Worm (Caenorhabditis elegans) whole organism, dauer: ENCODE measurements around the gene R08E5.1.

Experiments used
- unc-62 ChIP-seq: sonication (generic microtip); optimal IDR thresholded peaks from 2 replicates; lab custom pipeline; 2017; ENCODE audit warnings: missing biosample characterization, missing genetic modification reagents, missing genetic modification characterization

The R08E5.1 gene

ce11 chrV:3789770-3790169, 18.5 kb upstream of the R08E5.1 start, which contains the start of gene R08F11.7:
TSS of gene R08F11.7 (plus strand) at chrV:3790070.
- no peak for TF ChIP-seq unc-62 (GFP tag; lab: Kevin White, UChicago)

- no peak for TF ChIP-seq unc-62 (GFP tag; lab: Kevin White, UChicago)
These were observed 17.2 kb upstream of the R08E5.1 start for ce11 chrV:3788538-3788937.

ce11 chrV:3784167-3784734, 12.9 kb upstream of the R08E5.1 start, which contains the start of gene R08F11.1:
TSS of gene R08F11.1 (minus strand) at chrV:3784217.
- no peak for TF ChIP-seq unc-62 (GFP tag; lab: Kevin White, UChicago)

- no peak for TF ChIP-seq unc-62 (GFP tag; lab: Kevin White, UChicago)
These were observed 5.6 kb upstream of the R08E5.1 start for ce11 chrV:3776946-3777345.

- TF ChIP-seq unc-62 (GFP tag; lab: Kevin White, UChicago), result no peak
These were observed 4.8 kb upstream of the R08E5.1 start, which contains the start of gene cysl-3 for ce11 chrV:3776086-3776589. TSS of gene cysl-3 (minus strand) at chrV:3776136.

- no peak for TF ChIP-seq unc-62 (GFP tag; lab: Kevin White, UChicago)
These were observed 3.3 kb upstream of the R08E5.1 start for ce11 chrV:3774653-3775052.

- no peak for TF ChIP-seq unc-62 (GFP tag; lab: Kevin White, UChicago)
These were observed 2.3 kb upstream of the R08E5.1 start for ce11 chrV:3773618-3774017.

- TF ChIP-seq unc-62 (GFP tag; lab: Kevin White, UChicago), result no peak
These were observed 3.0 kb downstream of the R08E5.1 start, which contains the start of gene R08E5.4 for ce11 chrV:3768270-3768669. TSS of gene R08E5.4 (plus strand) at chrV:3768570.

- no peak for TF ChIP-seq unc-62 (GFP tag; lab: Kevin White, UChicago)
These were observed 4.4 kb downstream of the R08E5.1 start, which contains the start of gene Y39H10A.1 for ce11 chrV:3766904-3767303. TSS of gene Y39H10A.1 (plus strand) at chrV:3767204.

- TF ChIP-seq unc-62 (GFP tag; lab: Kevin White, UChicago), result no peak
These were observed 9.5 kb downstream of the R08E5.1 start for ce11 chrV:3761829-3762228.

- no peak for TF ChIP-seq unc-62 (GFP tag; lab: Kevin White, UChicago)
These were observed 10.5 kb downstream of the R08E5.1 start, which contains the start of gene oac-55 for ce11 chrV:3760839-3761238. TSS of gene oac-55 (plus strand) at chrV:3761139.

- TF ChIP-seq unc-62 (GFP tag; lab: Kevin White, UChicago), result no peak
These were observed 11.9 kb downstream of the R08E5.1 start, which contains the start of gene chk-1 for ce11 chrV:3759419-3759915. TSS of gene chk-1 (minus strand) at chrV:3759469.

- no peak for TF ChIP-seq unc-62 (GFP tag; lab: Kevin White, UChicago)
These were observed 14.4 kb downstream of the R08E5.1 start, which contains the start of gene gid-7 for ce11 chrV:3756887-3757286. TSS of gene gid-7 (minus strand) at chrV:3757074.

- no peak for TF ChIP-seq unc-62 (GFP tag; lab: Kevin White, UChicago)
These were observed 21.0 kb downstream of the R08E5.1 start for ce11 chrV:3750328-3750727.

- no peak for TF ChIP-seq unc-62 (GFP tag; lab: Kevin White, UChicago)
These were observed 28.1 kb downstream of the R08E5.1 start, which contains the start of gene mtm-9 for ce11 chrV:3743172-3743626. TSS of gene mtm-9 (plus strand) at chrV:3743576.

- TF ChIP-seq unc-62 (GFP tag; lab: Kevin White, UChicago), result no peak
These were observed 32.0 kb downstream of the R08E5.1 start, which contains the start of gene hpo-36 for ce11 chrV:3739302-3739701. TSS of gene hpo-36 (minus strand) at chrV:3739402.
